In the genomic region with DNA sequence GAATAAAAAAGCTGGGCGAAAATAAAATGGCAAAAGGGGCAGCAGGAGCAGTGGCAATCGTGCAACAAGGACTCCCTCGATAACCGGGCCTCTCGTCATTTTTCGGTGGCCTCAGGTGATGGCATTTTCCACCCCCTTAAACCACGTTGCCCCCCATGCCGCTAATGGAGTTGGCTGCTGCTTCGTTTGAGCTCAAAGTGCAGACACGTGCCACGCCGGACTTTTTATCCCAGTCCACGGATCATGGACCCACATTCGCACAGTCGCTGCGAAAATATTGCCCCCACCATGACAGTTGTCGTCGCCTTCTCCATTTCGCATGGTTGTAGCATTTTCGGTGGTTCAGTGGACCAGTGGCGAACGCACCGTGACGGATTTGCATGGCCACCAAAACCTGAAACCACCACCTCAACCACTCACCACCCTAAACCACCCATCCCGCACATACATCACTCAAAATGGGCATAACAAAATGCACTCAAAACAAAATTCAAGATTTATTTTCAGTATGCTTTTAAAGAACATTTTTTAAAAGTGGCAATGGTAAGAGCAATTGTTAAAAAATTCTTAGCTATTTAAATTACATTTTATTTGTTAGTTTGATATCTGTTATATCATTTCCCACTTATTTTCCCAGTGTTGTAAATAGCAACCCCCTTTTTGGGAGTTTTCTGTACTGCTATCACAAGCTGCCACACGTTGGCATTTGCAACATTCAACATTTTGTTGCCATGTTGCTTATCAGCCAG, we compare ENCODE assay signal across 1 fruit fly cellular context.
TF ChIP-seq lines count a peak whose summit lies in the region.

No protein-coding gene starts in this region.

TF ChIP-seq in whole organism, embryonic, 481 proteins besides CTCF, POLR2A, EP300 and RAD21 (continued from another document and continues in another):
- peak; percentile 6 for TF ChIP-seq her (GFP tag; optimal IDR thresholded peaks at IDR 0.05; lab: Kevin White, UChicago)
- no peak for TF ChIP-seq CG43689 (GFP tag; IDR thresholded peaks at IDR 0.05; lab: Robert Waterston, UW)
- TF ChIP-seq CG3065 (GFP tag; optimal IDR thresholded peaks at IDR 0.05; lab: Kevin White, UChicago) = peak; percentile 26
- peak; percentile 83 for TF ChIP-seq CG7839 (tag; optimal IDR thresholded peaks at IDR 0.05; lab: Kevin White, UChicago)
- TF ChIP-seq CG6813 (GFP tag; optimal IDR thresholded peaks at IDR 0.05; lab: Kevin White, UChicago) = peak; percentile 73
- no peak for TF ChIP-seq CG10274 (GFP tag; optimal IDR thresholded peaks at IDR 0.05; lab: Kevin White, UChicago)
- TF ChIP-seq Aef1 (GFP tag; IDR thresholded peaks at IDR 0.05; lab: Robert Waterston, UW) = peak; percentile 35; the same call in 1 of the 3 replicates
- TF ChIP-seq hkb (optimal IDR thresholded peaks at IDR 0.05; lab: Kevin White, UChicago) = no peak
- TF ChIP-seq hkb (GFP tag; IDR thresholded peaks at IDR 0.05; lab: Robert Waterston, UW) = peak; percentile 81
- TF ChIP-seq CG16863 (GFP tag; optimal IDR thresholded peaks at IDR 0.05; lab: Kevin White, UChicago) = peak; percentile 59
- TF ChIP-seq vvl (GFP tag; IDR thresholded peaks at IDR 0.05; lab: Robert Waterston, UW) = peak; percentile 87
- no peak for TF ChIP-seq kni (GFP tag; optimal IDR thresholded peaks at IDR 0.05; lab: Kevin White, UChicago)
- peak; percentile 71 for TF ChIP-seq sisA (GFP tag; IDR thresholded peaks at IDR 0.05; lab: Robert Waterston, UW)
- no peak for TF ChIP-seq da (GFP tag; optimal IDR thresholded peaks at IDR 0.05; lab: Kevin White, UChicago)
- no peak for TF ChIP-seq CG8478 (optimal IDR thresholded peaks at IDR 0.05; lab: Kevin White, UChicago)
- peak; percentile 59 for TF ChIP-seq CG3281 (GFP tag; optimal IDR thresholded peaks at IDR 0.05; lab: Kevin White, UChicago)
- TF ChIP-seq CG4707 (GFP tag; optimal IDR thresholded peaks at IDR 0.05; lab: Kevin White, UChicago) = peak; percentile 50
- TF ChIP-seq H2.0 (GFP tag; IDR thresholded peaks at IDR 0.05; lab: Robert Waterston, UW) = peak; percentile 51; the same call in 1 of the 2 replicates
- TF ChIP-seq Spps (tag; optimal IDR thresholded peaks at IDR 0.05; lab: Kevin White, UChicago) = peak; percentile 49
- TF ChIP-seq nerfin-1 (tag; optimal IDR thresholded peaks at IDR 0.05; lab: Kevin White, UChicago) = peak; percentile 82
- TF ChIP-seq aop (GFP tag; IDR thresholded peaks at IDR 0.05; lab: Robert Waterston, UW) = no peak
- TF ChIP-seq Max (GFP tag; optimal IDR thresholded peaks at IDR 0.05; lab: Kevin White, UChicago) = peak; percentile 51
- TF ChIP-seq CG12155 (GFP tag; optimal IDR thresholded peaks at IDR 0.05; lab: Kevin White, UChicago) = peak; percentile 35
- TF ChIP-seq CG17568 (GFP tag; optimal IDR thresholded peaks at IDR 0.05; lab: Kevin White, UChicago) = peak; percentile 9
- peak; percentile 58 for TF ChIP-seq Side (GFP tag; optimal IDR thresholded peaks at IDR 0.05; lab: Kevin White, UChicago)
- peak; percentile 30; the same call in 1 of the 3 replicates for TF ChIP-seq CG11456 (GFP tag; IDR thresholded peaks at IDR 0.05; lab: Robert Waterston, UW)
- TF ChIP-seq CG13287 (GFP tag; IDR thresholded peaks at IDR 0.05; lab: Robert Waterston, UW; ENCODE audit: partially characterized antibody) = no peak
- TF ChIP-seq repo (GFP tag; optimal IDR thresholded peaks at IDR 0.05; lab: Kevin White, UChicago) = peak; percentile 38
- peak; percentile 60 for TF ChIP-seq Bteb2 (GFP tag; optimal IDR thresholded peaks at IDR 0.05; lab: Kevin White, UChicago)
- TF ChIP-seq usp (GFP tag; optimal IDR thresholded peaks at IDR 0.05; lab: Kevin White, UChicago) = no peak
- peak; percentile 68 for TF ChIP-seq CG32772 (GFP tag; IDR thresholded peaks at IDR 0.05; lab: Robert Waterston, UW)
- peak; percentile 78 for TF ChIP-seq CG9727 (GFP tag; optimal IDR thresholded peaks at IDR 0.05; lab: Kevin White, UChicago)
- peak; percentile 43 for TF ChIP-seq pum (GFP tag; optimal IDR thresholded peaks at IDR 0.05; lab: Kevin White, UChicago)
- no peak for TF ChIP-seq CG11093 (GFP tag; IDR thresholded peaks at IDR 0.05; lab: Robert Waterston, UW)
- no peak for TF ChIP-seq lbe (GFP tag; optimal IDR thresholded peaks at IDR 0.05; lab: Kevin White, UChicago)
- no peak for TF ChIP-seq dimm (GFP tag; IDR thresholded peaks at IDR 0.05; lab: Robert Waterston, UW)
- peak; percentile 31 for TF ChIP-seq CG3847 (GFP tag; IDR thresholded peaks at IDR 0.05; lab: Robert Waterston, UW)
- peak; percentile 28 for TF ChIP-seq CG12942 (GFP tag; optimal IDR thresholded peaks at IDR 0.05; lab: Kevin White, UChicago)
- TF ChIP-seq CG17186 (GFP tag; optimal IDR thresholded peaks at IDR 0.05; lab: Kevin White, UChicago) = no peak
- TF ChIP-seq CG13624 (GFP tag; optimal IDR thresholded peaks at IDR 0.05; lab: Kevin White, UChicago) = peak; percentile 49
- peak; percentile 40 for TF ChIP-seq kah (GFP tag; optimal IDR thresholded peaks at IDR 0.05; lab: Kevin White, UChicago)
- TF ChIP-seq ind (GFP tag; optimal IDR thresholded peaks at IDR 0.05; lab: Kevin White, UChicago) = peak; percentile 65
- TF ChIP-seq CG6854 (GFP tag; optimal IDR thresholded peaks at IDR 0.05; lab: Kevin White, UChicago) = peak; percentile 16
- TF ChIP-seq ewg (GFP tag; optimal IDR thresholded peaks at IDR 0.05; lab: Kevin White, UChicago) = peak; percentile 53
- TF ChIP-seq Dbx (GFP tag; IDR thresholded peaks at IDR 0.05; lab: Robert Waterston, UW) = 0 out of 3 replicates have a peak, but pooled peaks have one; percentile 30
- peak; percentile 46; the same call in 1 of the 2 replicates for TF ChIP-seq E2f2 (GFP tag; IDR thresholded peaks at IDR 0.05; lab: Robert Waterston, UW)
- TF ChIP-seq CG4730 (GFP tag; IDR thresholded peaks at IDR 0.05; lab: Robert Waterston, UW) = peak; percentile 43; the same call in 1 of the 2 replicates
- TF ChIP-seq bab2 (GFP tag; optimal IDR thresholded peaks at IDR 0.05; lab: Kevin White, UChicago) = peak; percentile 51
- peak; percentile 57 for TF ChIP-seq CG8944 (GFP tag; optimal IDR thresholded peaks at IDR 0.05; lab: Kevin White, UChicago)
- peak; percentile 73 for TF ChIP-seq CG4820 (GFP tag; optimal IDR thresholded peaks at IDR 0.05; lab: Kevin White, UChicago)
- TF ChIP-seq zfh2 (GFP tag; optimal IDR thresholded peaks at IDR 0.05; lab: Kevin White, UChicago) = no peak
- TF ChIP-seq YL-1 (GFP tag; optimal IDR thresholded peaks at IDR 0.05; lab: Kevin White, UChicago) = no peak
- TF ChIP-seq CG15269 (tag; optimal IDR thresholded peaks at IDR 0.05; lab: Kevin White, UChicago) = peak; percentile 73
- no peak for TF ChIP-seq luna (GFP tag; optimal IDR thresholded peaks at IDR 0.05; lab: Kevin White, UChicago)
- TF ChIP-seq Nf-YC (tag; optimal IDR thresholded peaks at IDR 0.05; lab: Kevin White, UChicago) = peak; percentile 47
- TF ChIP-seq Drgx (GFP tag; IDR thresholded peaks at IDR 0.05; lab: Robert Waterston, UW) = no peak
- no peak for TF ChIP-seq CG11696 (GFP tag; IDR thresholded peaks at IDR 0.05; lab: Robert Waterston, UW)
- TF ChIP-seq ham (GFP tag; IDR thresholded peaks at IDR 0.05; lab: Robert Waterston, UW) = no peak
- no peak for TF ChIP-seq CG3163 (GFP tag; optimal IDR thresholded peaks at IDR 0.05; lab: Kevin White, UChicago)
- peak; percentile 9 for TF ChIP-seq Vsx1 (GFP tag; optimal IDR thresholded peaks at IDR 0.05; lab: Kevin White, UChicago)
- TF ChIP-seq fd64A (GFP tag; optimal IDR thresholded peaks at IDR 0.05; lab: Kevin White, UChicago) = peak; percentile 53
- no peak for TF ChIP-seq Doc2 (GFP tag; IDR thresholded peaks at IDR 0.05; lab: Robert Waterston, UW)
- 0 out of 2 replicates have a peak, but pooled peaks have one; percentile 17 for TF ChIP-seq CG11247 (GFP tag; IDR thresholded peaks at IDR 0.05; lab: Robert Waterston, UW)
- peak; percentile 82 for TF ChIP-seq fd96Cb (tag; optimal IDR thresholded peaks at IDR 0.05; lab: Kevin White, UChicago)
- no peak for TF ChIP-seq MESR4 (GFP tag; optimal IDR thresholded peaks at IDR 0.05; lab: Kevin White, UChicago)
- TF ChIP-seq wor (GFP tag; IDR thresholded peaks at IDR 0.05; lab: Robert Waterston, UW) = peak; percentile 69
- peak; percentile 66 for TF ChIP-seq CG12299 (tag; optimal IDR thresholded peaks at IDR 0.05; lab: Kevin White, UChicago)
- peak; percentile 61 for TF ChIP-seq CG6683 (GFP tag; optimal IDR thresholded peaks at IDR 0.05; lab: Kevin White, UChicago)
- TF ChIP-seq seq (GFP tag; IDR thresholded peaks at IDR 0.05; lab: Robert Waterston, UW) = peak; percentile 85
- peak; percentile 85 for TF ChIP-seq lab (GFP tag; optimal IDR thresholded peaks at IDR 0.05; lab: Kevin White, UChicago)
- peak; percentile 34 for TF ChIP-seq CG13123 (GFP tag; optimal IDR thresholded peaks at IDR 0.05; lab: Kevin White, UChicago)
- peak; percentile 78 for TF ChIP-seq Oli (tag; optimal IDR thresholded peaks at IDR 0.05; lab: Kevin White, UChicago)
- TF ChIP-seq Rfx (GFP tag; IDR thresholded peaks at IDR 0.05; lab: Robert Waterston, UW) = peak; percentile 38; the same call in 1 of the 2 replicates
- TF ChIP-seq CG13296 (GFP tag; optimal IDR thresholded peaks at IDR 0.05; lab: Kevin White, UChicago) = peak; percentile 61
- TF ChIP-seq CG17912 (GFP tag; optimal IDR thresholded peaks at IDR 0.05; lab: Kevin White, UChicago) = no peak
- TF ChIP-seq chinmo (GFP tag; IDR thresholded peaks at IDR 0.05; lab: Robert Waterston, UW; ENCODE audit: partially characterized antibody) = no peak
- TF ChIP-seq Camta (GFP tag; optimal IDR thresholded peaks at IDR 0.05; lab: Kevin White, UChicago) = peak; percentile 54
- peak; percentile 85 for TF ChIP-seq CG12391 (tag; optimal IDR thresholded peaks at IDR 0.05; lab: Kevin White, UChicago)
- TF ChIP-seq Taf1 (GFP tag; IDR thresholded peaks at IDR 0.05; lab: Robert Waterston, UW) = no peak
- TF ChIP-seq exex (tag; optimal IDR thresholded peaks at IDR 0.05; lab: Kevin White, UChicago) = no peak
- peak; percentile 73 for TF ChIP-seq CG11695 (GFP tag; IDR thresholded peaks at IDR 0.05; lab: Robert Waterston, UW)
- peak; percentile 49 for TF ChIP-seq CG1233 (GFP tag; optimal IDR thresholded peaks at IDR 0.05; lab: Kevin White, UChicago)
- TF ChIP-seq Ets97D (GFP tag; optimal IDR thresholded peaks at IDR 0.05; lab: Kevin White, UChicago) = no peak
- no peak for TF ChIP-seq cas (GFP tag; IDR thresholded peaks at IDR 0.05; lab: Robert Waterston, UW)
- peak; percentile 19 for TF ChIP-seq CHES-1-like (GFP tag; optimal IDR thresholded peaks at IDR 0.05; lab: Kevin White, UChicago)
- TF ChIP-seq Asciz (GFP tag; optimal IDR thresholded peaks at IDR 0.05; lab: Kevin White, UChicago) = peak; percentile 75
- TF ChIP-seq Ssrp (tag; optimal IDR thresholded peaks at IDR 0.05; lab: Kevin White, UChicago) = peak; percentile 76
- peak; percentile 49 for TF ChIP-seq CG10654 (GFP tag; optimal IDR thresholded peaks at IDR 0.05; lab: Kevin White, UChicago)
- TF ChIP-seq knrl (GFP tag; IDR thresholded peaks at IDR 0.05; lab: Robert Waterston, UW; ENCODE audit: partially characterized antibody) = no peak
- TF ChIP-seq otp (GFP tag; IDR thresholded peaks at IDR 0.05; lab: Robert Waterston, UW) = peak; percentile 59; the same call in 2 of the 3 replicates
- peak; percentile 97 for TF ChIP-seq Hey (tag; optimal IDR thresholded peaks at IDR 0.05; lab: Kevin White, UChicago)
- peak; percentile 60 for TF ChIP-seq CG5180 (GFP tag; optimal IDR thresholded peaks at IDR 0.05; lab: Kevin White, UChicago)
- TF ChIP-seq CG10462 (GFP tag; optimal IDR thresholded peaks at IDR 0.05; lab: Kevin White, UChicago) = peak; percentile 47
- peak; percentile 84 for TF ChIP-seq dmrt99B (tag; optimal IDR thresholded peaks at IDR 0.05; lab: Kevin White, UChicago)
- no peak for TF ChIP-seq maf-S (GFP tag; optimal IDR thresholded peaks at IDR 0.05; lab: Kevin White, UChicago)
- TF ChIP-seq Hmr (GFP tag; optimal IDR thresholded peaks at IDR 0.05; lab: Kevin White, UChicago) = peak; percentile 72
- peak; percentile 41 for TF ChIP-seq pb (GFP tag; optimal IDR thresholded peaks at IDR 0.05; lab: Kevin White, UChicago)
- peak; percentile 52 for TF ChIP-seq esg (GFP tag; conservative IDR thresholded peaks at IDR 0.05; lab: Robert Waterston, UW)
- TF ChIP-seq CG5953 (GFP tag; IDR thresholded peaks at IDR 0.05; lab: Robert Waterston, UW) = peak; percentile 49; the same call in 1 of the 2 replicates
- TF ChIP-seq corto (GFP tag; optimal IDR thresholded peaks at IDR 0.05; lab: Kevin White, UChicago) = no peak
- TF ChIP-seq tio (GFP tag; optimal IDR thresholded peaks at IDR 0.05; lab: Kevin White, UChicago) = peak; percentile 43
- TF ChIP-seq CG2199 (GFP tag; IDR thresholded peaks at IDR 0.05; lab: Robert Waterston, UW) = peak; percentile 43; the same call in 1 of the 3 replicates
- peak; percentile 44 for TF ChIP-seq caup (GFP tag; optimal IDR thresholded peaks at IDR 0.05; lab: Kevin White, UChicago; ENCODE audit: severe bottlenecking)
- no peak for TF ChIP-seq B-H2 (GFP tag; optimal IDR thresholded peaks at IDR 0.05; lab: Kevin White, UChicago)
- peak; percentile 45; the same call in 2 of the 4 replicates for TF ChIP-seq Gug (GFP tag; IDR thresholded peaks at IDR 0.05; lab: Robert Waterston, UW)
- TF ChIP-seq grau (tag; optimal IDR thresholded peaks at IDR 0.05; lab: Kevin White, UChicago) = peak; percentile 78
- 0 out of 3 replicates have a peak, but pooled peaks have one; percentile 41 for TF ChIP-seq gce (GFP tag; IDR thresholded peaks at IDR 0.05; lab: Robert Waterston, UW)
- peak; percentile 82 for TF ChIP-seq CG14710 (tag; optimal IDR thresholded peaks at IDR 0.05; lab: Kevin White, UChicago)
- TF ChIP-seq ems (GFP tag; optimal IDR thresholded peaks at IDR 0.05; lab: Kevin White, UChicago) = peak; percentile 18
- peak; percentile 66 for TF ChIP-seq CG32532 (GFP tag; IDR thresholded peaks at IDR 0.05; lab: Robert Waterston, UW)
- TF ChIP-seq prd (optimal IDR thresholded peaks at IDR 0.05; lab: Kevin White, UChicago) = no peak
- TF ChIP-seq prd (GFP tag; IDR thresholded peaks at IDR 0.05; lab: Robert Waterston, UW) = peak; percentile 71
- no peak for TF ChIP-seq h (optimal IDR thresholded peaks at IDR 0.05; lab: Kevin White, UChicago)
- TF ChIP-seq CG7357 (GFP tag; IDR thresholded peaks at IDR 0.05; lab: Robert Waterston, UW) = peak; percentile 60; the same call in 2 of the 3 replicates
- TF ChIP-seq fu2 (GFP tag; optimal IDR thresholded peaks at IDR 0.05; lab: Kevin White, UChicago) = peak; percentile 35
- TF ChIP-seq zen (tag; optimal IDR thresholded peaks at IDR 0.05; lab: Kevin White, UChicago) = peak; percentile 39
- no peak for TF ChIP-seq HLHmδ (GFP tag; optimal IDR thresholded peaks at IDR 0.05; lab: Kevin White, UChicago)
- TF ChIP-seq sima (GFP tag; optimal IDR thresholded peaks at IDR 0.05; lab: Kevin White, UChicago) = peak; percentile 21
- TF ChIP-seq slp2 (GFP tag; optimal IDR thresholded peaks at IDR 0.05; lab: Kevin White, UChicago) = peak; percentile 45
- TF ChIP-seq sug (tag; optimal IDR thresholded peaks at IDR 0.05; lab: Kevin White, UChicago) = peak; percentile 28
- no peak for TF ChIP-seq NFAT (GFP tag; IDR thresholded peaks at IDR 0.05; lab: Robert Waterston, UW)
- TF ChIP-seq CG3838 (GFP tag; optimal IDR thresholded peaks at IDR 0.05; lab: Kevin White, UChicago) = peak; percentile 37
